Fruit fly (Drosophila melanogaster) whole organism: ENCODE measurements around the gene Pfas.

Experiments used
- CG8478 ChIP-seq: fragments of >200 bp; optimal IDR thresholded peaks from 2 replicates; lab custom pipeline; 2018; ENCODE audit warnings: inconsistent platforms
- Dll ChIP-seq: fragments of >200 bp; optimal IDR thresholded peaks from 2 replicates; lab custom pipeline; 2017
- EcR ChIP-seq, 2 experiments: fragments of >200 bp; optimal IDR thresholded peaks; 2 replicates each; lab custom pipeline; 2017; ENCODE audit warnings: missing biosample characterization in 2 of 2, missing genetic modification characterization in 2 of 2, missing genetic modification reagents in 2 of 2
- pan ChIP-seq: fragments of >200 bp; optimal IDR thresholded peaks from 2 replicates; lab custom pipeline; 2017
- psq ChIP-seq: fragments of >200 bp; optimal IDR thresholded peaks from 2 replicates; lab custom pipeline; 2017
- usp ChIP-seq: fragments of >200 bp; optimal IDR thresholded peaks from 2 replicates; lab custom pipeline; 2017; ENCODE audit warnings: missing biosample characterization, missing genetic modification characterization, mixed read lengths

The Pfas gene

dm6 chr2L:6082936-6083627 lies 37.2 kb upstream of the Pfas start:
- TF ChIP-seq CG8478: no peak
- TF ChIP-seq EcR (GFP tag; optimal IDR thresholded peaks at IDR 0.05; lab: Kevin White, UChicago): no peak
- TF ChIP-seq usp (GFP tag; lab: Kevin White, UChicago): no peak
- no peak for TF ChIP-seq pan (lab: Kevin White, UChicago)
- TF ChIP-seq psq: no peak
- TF ChIP-seq Dll: no peak

dm6 chr2L:6082157-6082645 lies 36.4 kb upstream of the Pfas start, which contains the start of gene Kr-h1:
Kr-h1 (plus strand) TSS chr2L:6082603.
- TF ChIP-seq usp (GFP tag; lab: Kevin White, UChicago) (no peak), EcR (GFP tag; optimal IDR thresholded peaks at IDR 0.05; lab: Kevin White, UChicago) (no peak), Dll (no peak), CG8478 (no peak), pan (lab: Kevin White, UChicago) (no peak), psq (no peak)

dm6 chr2L:6081134-6081832 lies 35.4 kb upstream of the Pfas start:
- no peak for TF ChIP-seq psq
- TF ChIP-seq EcR (GFP tag; optimal IDR thresholded peaks at IDR 0.05; lab: Kevin White, UChicago): peak in 1 of 2 experiments; percentile 71

- TF ChIP-seq CG8478 (no peak), usp (GFP tag; lab: Kevin White, UChicago) (no peak), EcR (GFP tag; optimal IDR thresholded peaks at IDR 0.05; lab: Kevin White, UChicago) (no peak), pan (lab: Kevin White, UChicago) (no peak), psq (no peak), Dll (no peak)
These were observed 34.5 kb upstream of the Pfas start for dm6 chr2L:6080329-6080728.

- TF ChIP-seq psq (no peak), usp (GFP tag; lab: Kevin White, UChicago) (no peak), EcR (GFP tag; optimal IDR thresholded peaks at IDR 0.05; lab: Kevin White, UChicago) (peak; percentile 99 to 100)
These were observed 33.0 kb upstream of the Pfas start for dm6 chr2L:6078757-6079351.

dm6 chr2L:6077632-6078031 lies 31.8 kb upstream of the Pfas start:
- no peak for TF ChIP-seq pan (lab: Kevin White, UChicago)
- TF ChIP-seq psq: no peak
- no peak for TF ChIP-seq usp (GFP tag; lab: Kevin White, UChicago)
- no peak for TF ChIP-seq EcR (GFP tag; optimal IDR thresholded peaks at IDR 0.05; lab: Kevin White, UChicago)
- no peak for TF ChIP-seq Dll
- TF ChIP-seq CG8478: no peak

- TF ChIP-seq CG8478 (no peak), EcR (GFP tag; optimal IDR thresholded peaks at IDR 0.05; lab: Kevin White, UChicago) (peak in 1 of 2 experiments; percentile 16)
These were observed 31.0 kb upstream of the Pfas start for dm6 chr2L:6076829-6077364.

dm6 chr2L:6076143-6076542 lies 30.3 kb upstream of the Pfas start:
- TF ChIP-seq pan (lab: Kevin White, UChicago) (no peak), EcR (GFP tag; optimal IDR thresholded peaks at IDR 0.05; lab: Kevin White, UChicago) (no peak), CG8478 (no peak), usp (GFP tag; lab: Kevin White, UChicago) (no peak), psq (no peak), Dll (no peak)

- TF ChIP-seq CG8478 (no peak), psq (no peak), EcR (GFP tag; optimal IDR thresholded peaks at IDR 0.05; lab: Kevin White, UChicago) (no peak), pan (lab: Kevin White, UChicago) (no peak), Dll (no peak), usp (GFP tag; lab: Kevin White, UChicago) (no peak)
These were observed 29.5 kb upstream of the Pfas start for dm6 chr2L:6075345-6075744.

dm6 chr2L:6074314-6074713 lies 28.5 kb upstream of the Pfas start:
- TF ChIP-seq usp (GFP tag; lab: Kevin White, UChicago) (no peak), EcR (GFP tag; optimal IDR thresholded peaks at IDR 0.05; lab: Kevin White, UChicago) (no peak), Dll (no peak), pan (lab: Kevin White, UChicago) (no peak), CG8478 (no peak), psq (no peak)

- TF ChIP-seq pan (lab: Kevin White, UChicago) (no peak), usp (GFP tag; lab: Kevin White, UChicago) (no peak), EcR (GFP tag; optimal IDR thresholded peaks at IDR 0.05; lab: Kevin White, UChicago) (no peak), psq (no peak), CG8478 (no peak), Dll (no peak)
These were observed 28.0 kb upstream of the Pfas start for dm6 chr2L:6073894-6074293.

dm6 chr2L:6072124-6072523 lies 26.3 kb upstream of the Pfas start:
- TF ChIP-seq CG8478: no peak
